Fruit fly (Drosophila melanogaster): ENCODE measurements around the gene Dhps.

- TF ChIP-seq CTCF (optimal IDR thresholded peaks at IDR 0.05) (no peak), CG8478 (optimal IDR thresholded peaks at IDR 0.05) (no peak)
These were observed 23.8 kb downstream of the Dhps start, which contains the start of gene CG13678 for dm6 chr3L:8221835-8222234.

Measured in S2 (cell line).